Worm (Caenorhabditis elegans): Measurements from ENCODE around the gene M163.10.

The M163.10 gene

ce11 chrX:14478193-14478592 is 7.4 kb downstream of the M163.10 start:
- no peak for TF ChIP-seq ham-2 (GFP tag; optimal IDR thresholded peaks at IDR 0.05)
- no peak for TF ChIP-seq sptf-1 (tag; optimal IDR thresholded peaks at IDR 0.05)
- TF ChIP-seq elt-3 (tag; optimal IDR thresholded peaks at IDR 0.05) = no peak
- TF ChIP-seq nhr-12 (tag; optimal IDR thresholded peaks at IDR 0.05) = no peak
- TF ChIP-seq lin-32 (GFP tag; optimal IDR thresholded peaks at IDR 0.05) = no peak
- no peak for TF ChIP-seq tbx-8 (GFP tag; optimal IDR thresholded peaks at IDR 0.05)

- TF ChIP-seq unc-120 (tag; optimal IDR thresholded peaks at IDR 0.05; ENCODE audit: poor library complexity, severe bottlenecking) (peak; percentile 55), zip-8 (tag; optimal IDR thresholded peaks at IDR 0.05) (no peak)
These were observed 8.1 kb downstream of the M163.10 start, which contains the start of gene M163.11 for ce11 chrX:14478743-14479428. Gene M163.11 (plus strand): TSS chrX:14479378.

ce11 chrX:14480248-14480647 is 9.5 kb downstream of the M163.10 start, which contains the start of gene gfi-3:
Gene gfi-3 (plus strand): TSS chrX:14480572.
- TF ChIP-seq M03D4.4 (tag; optimal IDR thresholded peaks at IDR 0.05) (peak; percentile 75), mep-1 (tag; optimal IDR thresholded peaks at IDR 0.05) (peak; percentile 34), ces-1 (GFP tag; optimal IDR thresholded peaks at IDR 0.05) (peak; percentile 18), lin-13 (tag; optimal IDR thresholded peaks at IDR 0.05) (peak; percentile 82), ceh-39 (tag; optimal IDR thresholded peaks at IDR 0.05) (no peak), sptf-1 (tag; optimal IDR thresholded peaks at IDR 0.05) (peak; percentile 80), nhr-12 (tag; optimal IDR thresholded peaks at IDR 0.05) (no peak), unc-39 (tag; optimal IDR thresholded peaks at IDR 0.05) (no peak), mls-2 (tag; optimal IDR thresholded peaks at IDR 0.05) (peak; percentile 5), cnd-1 (tag; optimal IDR thresholded peaks at IDR 0.05) (peak; percentile 7), ceh-43 (GFP tag; optimal IDR thresholded peaks at IDR 0.05) (no peak), sem-2 (GFP tag; optimal IDR thresholded peaks at IDR 0.05) (no peak), unc-62 (GFP tag; optimal IDR thresholded peaks at IDR 0.05) (peak; percentile 8), snpc-4 (tag; optimal IDR thresholded peaks at IDR 0.05) (no peak), ham-2 (GFP tag; optimal IDR thresholded peaks at IDR 0.05) (peak; percentile 57), nhr-2 (tag; optimal IDR thresholded peaks at IDR 0.05) (no peak), elt-3 (tag; optimal IDR thresholded peaks at IDR 0.05) (no peak), lsy-2 (tag; optimal IDR thresholded peaks at IDR 0.05) (peak; percentile 59), zip-8 (tag; optimal IDR thresholded peaks at IDR 0.05) (no peak), nhr-76 (tag; optimal IDR thresholded peaks at IDR 0.05) (no peak), nhr-237 (tag; optimal IDR thresholded peaks at IDR 0.05) (no peak), pha-4 (tag; optimal IDR thresholded peaks at IDR 0.05) (peak; percentile 30), hlh-1 (tag; optimal IDR thresholded peaks at IDR 0.05) (peak; percentile 37), nhr-28 (tag; optimal IDR thresholded peaks at IDR 0.05) (no peak), elt-1 (tag; optimal IDR thresholded peaks at IDR 0.05; ENCODE audit: borderline replicate concordance, insufficient read depth) (no peak), tbx-8 (GFP tag; optimal IDR thresholded peaks at IDR 0.05) (no peak), mab-5 (tag; optimal IDR thresholded peaks at IDR 0.05) (no peak), ceh-83 (GFP tag; optimal IDR thresholded peaks at IDR 0.05) (no peak), ztf-11 (tag; optimal IDR thresholded peaks at IDR 0.05) (no peak), blmp-1 (tag; optimal IDR thresholded peaks at IDR 0.05) (no peak), flh-1 (GFP tag; optimal IDR thresholded peaks at IDR 0.05) (no peak), drap-1 (GFP tag; optimal IDR thresholded peaks at IDR 0.05) (peak; percentile 55), unc-120 (tag; optimal IDR thresholded peaks at IDR 0.05; ENCODE audit: poor library complexity, severe bottlenecking) (peak; percentile 41), lin-32 (GFP tag; optimal IDR thresholded peaks at IDR 0.05) (no peak), bed-3 (GFP tag; optimal IDR thresholded peaks at IDR 0.05) (no peak)

- TF ChIP-seq flh-1 (GFP tag; optimal IDR thresholded peaks at IDR 0.05) (no peak), ceh-43 (GFP tag; optimal IDR thresholded peaks at IDR 0.05) (no peak), nhr-237 (tag; optimal IDR thresholded peaks at IDR 0.05) (no peak), tbx-8 (GFP tag; optimal IDR thresholded peaks at IDR 0.05) (no peak), bed-3 (GFP tag; optimal IDR thresholded peaks at IDR 0.05) (no peak), blmp-1 (tag; optimal IDR thresholded peaks at IDR 0.05) (no peak), lsy-2 (tag; optimal IDR thresholded peaks at IDR 0.05) (no peak), nhr-12 (tag; optimal IDR thresholded peaks at IDR 0.05) (no peak), snpc-4 (tag; optimal IDR thresholded peaks at IDR 0.05) (no peak), mab-5 (tag; optimal IDR thresholded peaks at IDR 0.05) (no peak), M03D4.4 (tag; optimal IDR thresholded peaks at IDR 0.05) (no peak), ceh-39 (tag; optimal IDR thresholded peaks at IDR 0.05) (no peak), ham-2 (GFP tag; optimal IDR thresholded peaks at IDR 0.05) (no peak), mls-2 (tag; optimal IDR thresholded peaks at IDR 0.05) (no peak)
These were observed 10.8 kb downstream of the M163.10 start for ce11 chrX:14481637-14482036.
